Fruit fly (Drosophila melanogaster): ENCODE measurements around the gene CG5953.

dm6 chr2L:16493999-16494741, 38.5 kb downstream of the CG5953 start:
- TF ChIP-seq CTCF (optimal IDR thresholded peaks at IDR 0.05) (no peak), CG8478 (optimal IDR thresholded peaks at IDR 0.05) (no peak)

Data from S2 (cell line).